Worm (Caenorhabditis elegans) whole organism, early embryonic: ENCODE results near the gene C14E2.11.

Experiments
- B0310.2 ChIP-seq: sonication (generic microtip); optimal IDR thresholded peaks from 2 replicates; lab custom pipeline; 2016; ENCODE audit warnings: mild to moderate bottlenecking, missing genetic modification characterization, missing compliant biosample characterization
- F13C5.2 ChIP-seq: sonication (generic microtip); optimal IDR thresholded peaks from 2 replicates; lab custom pipeline; 2017; ENCODE audit warnings: mild to moderate bottlenecking, missing genetic modification characterization, inconsistent platforms, missing compliant biosample characterization
- aly-1 ChIP-seq: sonication (generic microtip); optimal IDR thresholded peaks from 2 replicates; lab custom pipeline; 2016; ENCODE audit warnings: missing genetic modification characterization, missing compliant biosample characterization
- flt-1 ChIP-seq: fragments of 200-800 bp; sonication (Bioruptor generic); IDR thresholded peaks from 2 replicates; pipeline ENCODE4 v1.3.6; 2022; ENCODE audit warnings: missing genetic modification characterization, missing compliant biosample characterization
- hmg-4 ChIP-seq: fragments of 200-800 bp; sonication (Bioruptor generic); optimal IDR thresholded peaks from 2 replicates; lab custom pipeline; 2018; ENCODE audit warnings: mild to moderate bottlenecking, missing genetic modification characterization, missing compliant biosample characterization
- pes-1 ChIP-seq: fragments of 200-800 bp; sonication (Bioruptor generic); IDR thresholded peaks from 2 replicates; pipeline ENCODE4 v1.3.6; 2022; ENCODE audit warnings: missing genetic modification reagents, missing genetic modification characterization, missing compliant biosample characterization
- scrt-1 ChIP-seq: fragments of 200-800 bp; sonication (Bioruptor generic); IDR thresholded peaks from 2 replicates; pipeline ENCODE4 v1.3.6; 2022; ENCODE audit warnings: missing genetic modification characterization, missing compliant biosample characterization
- tbx-37 ChIP-seq: fragments of 200-800 bp; sonication (Bioruptor generic); conservative IDR thresholded peaks from 2 replicates; pipeline ENCODE4 v1.3.6; 2022; ENCODE audit warnings: missing genetic modification reagents, missing genetic modification characterization, missing compliant biosample characterization

- TF ChIP-seq flt-1 (GFP tag; lab: Robert Waterston, UW) (no peak), B0310.2 (tag; lab: Kevin White, UChicago) (no peak), aly-1 (no peak), tbx-37 (no peak), scrt-1 (no peak), hmg-4 (GFP tag; lab: Kevin White, UChicago) (no peak), pes-1 (no peak), F13C5.2 (no peak)
These were observed 31.6 kb upstream of the C14E2.11 start for ce11 chrX:1769636-1770035.
